Worm (Caenorhabditis elegans): ENCODE data around the gene fbxa-160.

Gene fbxa-160

DNA sequence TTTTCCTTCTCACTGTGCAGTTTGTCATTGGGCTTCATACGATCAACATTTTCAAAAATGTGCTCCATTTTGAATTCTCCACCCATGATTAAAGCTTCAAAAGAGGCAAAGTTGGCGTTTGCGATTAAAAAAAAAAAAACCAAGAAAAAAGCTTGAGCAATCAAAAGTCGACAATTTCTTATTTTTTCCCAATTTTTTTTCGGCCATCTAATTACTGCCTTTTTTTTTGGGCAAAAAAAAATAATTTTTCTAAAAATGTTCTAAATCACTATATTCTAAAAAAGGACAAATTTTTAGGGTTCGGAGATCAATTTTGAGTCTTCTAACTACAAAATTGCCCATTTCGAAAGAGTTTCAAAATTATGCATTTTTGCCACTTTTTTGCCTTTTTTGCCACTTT, 48.4 kb downstream of the fbxa-160 start, which contains the start of gene K05F6.10:
K05F6.10 (minus strand) TSS at position 101 of the 400 bp plus-strand sequence.
- no peak for TF ChIP-seq nhr-25 (tag; optimal IDR thresholded peaks at IDR 0.05)
- no peak for TF ChIP-seq aly-2 (tag; optimal IDR thresholded peaks at IDR 0.05)
- no peak for TF ChIP-seq ceh-82 (tag; optimal IDR thresholded peaks at IDR 0.05)
- no peak for TF ChIP-seq nhr-12 (tag; optimal IDR thresholded peaks at IDR 0.05)
- no peak for TF ChIP-seq nhr-77 (tag; optimal IDR thresholded peaks at IDR 0.05)

All from whole organism, L3 larva.